Worm (Caenorhabditis elegans) whole organism, late embryonic: ENCODE results near the gene mxl-3.

ENCODE experiments used
- F13H6.1 ChIP-seq: sonication (generic microtip); optimal IDR thresholded peaks from 2 replicates; lab custom pipeline; 2016; ENCODE audit warnings: missing genetic modification characterization, missing compliant biosample characterization
- Y22D7AL.16 ChIP-seq: sonication (generic microtip); optimal IDR thresholded peaks from 2 replicates; lab custom pipeline; 2016; ENCODE audit warnings: missing genetic modification characterization, missing compliant biosample characterization
- ama-1 ChIP-seq: fragments of 150-350 bp; optimal IDR thresholded peaks from 2 replicates; lab custom pipeline; 2014
- ceh-34 ChIP-seq: sonication (generic microtip); optimal IDR thresholded peaks from 2 replicates; lab custom pipeline; 2016; ENCODE audit warnings: mild to moderate bottlenecking, missing genetic modification characterization, missing compliant biosample characterization
- ceh-48 ChIP-seq: sonication (generic microtip); optimal IDR thresholded peaks from 2 replicates; lab custom pipeline; 2016; ENCODE audit warnings: missing genetic modification characterization, inconsistent platforms, missing compliant biosample characterization
- ceh-9 ChIP-seq: sonication (generic microtip); optimal IDR thresholded peaks from 2 replicates; lab custom pipeline; 2016; ENCODE audit warnings: mild to moderate bottlenecking, missing genetic modification characterization, inconsistent platforms, missing compliant biosample characterization
- elt-4 ChIP-seq: sonication (generic microtip); optimal IDR thresholded peaks from 2 replicates; lab custom pipeline; 2016; ENCODE audit warnings: missing genetic modification characterization, missing compliant biosample characterization
- ets-4 ChIP-seq: sonication (generic microtip); optimal IDR thresholded peaks from 2 replicates; lab custom pipeline; 2016; ENCODE audit warnings: missing genetic modification characterization, missing compliant biosample characterization
- lin-11 ChIP-seq: fragments of 200-800 bp; sonication (Bioruptor generic); optimal IDR thresholded peaks from 2 replicates; lab custom pipeline; 2018; ENCODE audit warnings: mild to moderate bottlenecking, missing genetic modification characterization, missing compliant biosample characterization
- tbx-2 ChIP-seq: sonication (generic microtip); optimal IDR thresholded peaks from 2 replicates; lab custom pipeline; 2016; ENCODE audit warnings: missing genetic modification characterization, missing compliant biosample characterization
- tbx-7 ChIP-seq: sonication (generic microtip); optimal IDR thresholded peaks from 2 replicates; lab custom pipeline; 2016; ENCODE audit warnings: missing genotype, missing genetic modification characterization, missing compliant biosample characterization
- unc-55 ChIP-seq: sonication (generic microtip); optimal IDR thresholded peaks from 2 replicates; lab custom pipeline; 2017; ENCODE audit warnings: missing biosample characterization, missing genetic modification reagents, missing genetic modification characterization

- TF ChIP-seq ama-1 = no peak
- TF ChIP-seq ceh-34 = no peak
- TF ChIP-seq tbx-7 (tag; lab: Kevin White, UChicago) = no peak
- no peak for TF ChIP-seq tbx-2 (tag; lab: Kevin White, UChicago)
- no peak for TF ChIP-seq ceh-9 (tag; lab: Kevin White, UChicago)
- no peak for TF ChIP-seq lin-11
- TF ChIP-seq unc-55 (GFP tag; lab: Kevin White, UChicago) = no peak
- no peak for TF ChIP-seq Y22D7AL.16 (tag; lab: Kevin White, UChicago)
- TF ChIP-seq elt-4 (tag; lab: Kevin White, UChicago) = no peak
- no peak for TF ChIP-seq ceh-48 (tag; lab: Kevin White, UChicago)
- TF ChIP-seq ets-4 = no peak
- no peak for TF ChIP-seq F13H6.1 (tag; lab: Kevin White, UChicago)
Observed at ce11 chrX:13376185-13376584, 25.6 kb upstream of the mxl-3 start.
